Fruit fly (Drosophila melanogaster): ENCODE results near the gene Cpr65Ay.

Gene Cpr65Ay

dm6 chr3L:6192822-6193555, 34.6 kb upstream of the Cpr65Ay start, which contains the start of the genes Sf3b6 and Tnpo (continued):
- TF ChIP-seq CG32772 (GFP tag; IDR thresholded peaks at IDR 0.05) (peak; percentile 86), mam (GFP tag; optimal IDR thresholded peaks at IDR 0.05) (peak; percentile 89), CG12769 (tag; optimal IDR thresholded peaks at IDR 0.05) (no peak), CG1647 (GFP tag; optimal IDR thresholded peaks at IDR 0.05) (peak; percentile 58), CG43689 (GFP tag; IDR thresholded peaks at IDR 0.05) (0 out of 2 replicates have a peak, but pooled peaks have one; percentile 12), CG17328 (GFP tag; IDR thresholded peaks at IDR 0.05) (peak; percentile 57), bab2 (GFP tag; optimal IDR thresholded peaks at IDR 0.05) (peak; percentile 79), CG32767 (GFP tag; IDR thresholded peaks at IDR 0.05) (peak; percentile 82), Sry-δ (GFP tag; optimal IDR thresholded peaks at IDR 0.05) (peak; percentile 87), CG6272 (GFP tag; IDR thresholded peaks at IDR 0.05) (peak; percentile 88), CG10654 (GFP tag; optimal IDR thresholded peaks at IDR 0.05) (peak; percentile 67), fd64A (GFP tag; optimal IDR thresholded peaks at IDR 0.05) (no peak), sr (GFP tag; IDR thresholded peaks at IDR 0.05) (peak; percentile 8; the same call in 1 of the 3 replicates), GATAe (GFP tag; conservative IDR thresholded peaks at IDR 0.05) (0 out of 2 replicates have a peak, but pooled peaks have one; percentile 19), p53 (GFP tag; optimal IDR thresholded peaks at IDR 0.05) (peak; percentile 35), Opbp (GFP tag; IDR thresholded peaks at IDR 0.05; ENCODE audit: partially characterized antibody) (no peak), salm (tag; optimal IDR thresholded peaks at IDR 0.05) (no peak), cato (GFP tag; optimal IDR thresholded peaks at IDR 0.05; ENCODE audit: borderline replicate concordance) (peak; percentile 65), her (GFP tag; optimal IDR thresholded peaks at IDR 0.05) (peak; percentile 9), sisA (GFP tag; IDR thresholded peaks at IDR 0.05) (peak; percentile 84), CG30020 (tag; optimal IDR thresholded peaks at IDR 0.05) (no peak), CG12236 (GFP tag; optimal IDR thresholded peaks at IDR 0.05) (peak; percentile 33), Nf-YC (tag; optimal IDR thresholded peaks at IDR 0.05) (no peak), CG1603 (tag; optimal IDR thresholded peaks at IDR 0.05) (no peak), Oaz (GFP tag; IDR thresholded peaks at IDR 0.05) (peak; percentile 63; the same call in 1 of the 2 replicates), CG8359 (GFP tag; optimal IDR thresholded peaks at IDR 0.05; ENCODE audit: borderline replicate concordance) (no peak), CG6791 (GFP tag; IDR thresholded peaks at IDR 0.05; ENCODE audit: partially characterized antibody) (peak; percentile 43; the same call in 1 of the 3 replicates), CG11695 (GFP tag; IDR thresholded peaks at IDR 0.05) (peak; percentile 68), CG18262 (tag; optimal IDR thresholded peaks at IDR 0.05) (peak; percentile 87), CG14050 (GFP tag; IDR thresholded peaks at IDR 0.05) (peak; percentile 62; the same call in 2 of the 3 replicates), otp (GFP tag; IDR thresholded peaks at IDR 0.05) (no peak; the same call in 2 of the 3 replicates), CG9727 (GFP tag; optimal IDR thresholded peaks at IDR 0.05) (peak; percentile 90), CG2120 (GFP tag; optimal IDR thresholded peaks at IDR 0.05) (peak; percentile 91), hb (GFP tag; IDR thresholded peaks at IDR 0.05; ENCODE audit: partially characterized antibody) (no peak), Hand (GFP tag; optimal IDR thresholded peaks at IDR 0.05) (peak; percentile 2), aop (GFP tag; IDR thresholded peaks at IDR 0.05) (no peak), CG17186 (GFP tag; optimal IDR thresholded peaks at IDR 0.05) (peak; percentile 62), TFAM (GFP tag; optimal IDR thresholded peaks at IDR 0.05) (no peak), bigmax (GFP tag; optimal IDR thresholded peaks at IDR 0.05) (no peak), bcd (GFP tag; optimal IDR thresholded peaks at IDR 0.05) (peak; percentile 85), CG10543 (GFP tag; optimal IDR thresholded peaks at IDR 0.05) (peak; percentile 84), CG10267 (tag; optimal IDR thresholded peaks at IDR 0.05) (peak; percentile 80), CG7372 (GFP tag; IDR thresholded peaks at IDR 0.05) (peak; percentile 80), CG12299 (tag; optimal IDR thresholded peaks at IDR 0.05) (no peak), E2f1 (GFP tag; IDR thresholded peaks at IDR 0.05) (peak; percentile 79), CG8765 (GFP tag; IDR thresholded peaks at IDR 0.05) (peak; percentile 76), zen (tag; optimal IDR thresholded peaks at IDR 0.05) (peak; percentile 83), pita (GFP tag; optimal IDR thresholded peaks at IDR 0.05) (no peak), usp (GFP tag; optimal IDR thresholded peaks at IDR 0.05) (no peak)
